Worm (Caenorhabditis elegans): ENCODE measurements around the gene lit-1.

- no peak for TF ChIP-seq him-1 (tag; optimal IDR thresholded peaks at IDR 0.05)
- no peak for TF ChIP-seq dao-5 (tag; optimal IDR thresholded peaks at IDR 0.05)
- no peak for TF ChIP-seq W03F9.2 (tag; optimal IDR thresholded peaks at IDR 0.05)
Observed at ce11 chrIII:13768074-13768662, 66.4 kb downstream of the lit-1 start, which contains the start of gene rml-1.

All from whole organism, L4/young adult.